Fruit fly (Drosophila melanogaster): ENCODE results near the gene fz3.

DNA sequence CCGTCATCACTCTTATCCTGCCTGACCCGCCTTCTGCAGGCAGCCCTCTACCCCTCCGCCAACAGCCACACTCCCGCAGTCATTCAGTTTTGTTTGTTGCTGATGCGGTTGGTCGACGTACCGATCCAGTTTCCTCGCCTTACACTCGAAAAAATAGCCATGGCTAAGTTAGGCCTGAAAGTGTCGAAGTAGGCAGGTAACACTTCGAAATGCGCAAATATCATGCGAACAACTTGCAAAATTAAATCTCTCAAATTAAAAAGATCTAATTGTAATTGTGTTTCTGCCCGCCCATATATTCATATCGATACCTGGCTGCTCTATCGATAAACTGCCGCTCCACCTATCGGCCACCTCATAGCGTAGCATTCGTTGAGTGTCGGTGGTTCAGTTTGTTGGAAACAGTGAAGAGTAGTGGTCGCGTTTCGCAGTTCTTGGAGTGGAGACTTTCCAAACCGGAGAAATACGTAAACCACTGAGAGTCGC, at the start of gene fz3:
- TF ChIP-seq CTCF (optimal IDR thresholded peaks at IDR 0.05) (peak; percentile 75), CG8478 (optimal IDR thresholded peaks at IDR 0.05) (no peak)
